Worm (Caenorhabditis elegans) whole organism, young adult: ENCODE results near the gene pho-13.

Source experiments
- F10E7.11 ChIP-seq: sonication (generic microtip); optimal IDR thresholded peaks from 2 replicates; lab custom pipeline; 2017; ENCODE audit warnings: mild to moderate bottlenecking, missing genetic modification characterization, moderate library complexity, missing compliant biosample characterization
- F33H1.4 ChIP-seq: fragments of 200-800 bp; sonication (Bioruptor generic); IDR thresholded peaks from 2 replicates; pipeline ENCODE4 v1.3.6; 2022; ENCODE audit warnings: missing genetic modification reagents, missing genetic modification characterization, missing compliant biosample characterization
- K11D2.4 ChIP-seq: fragments of 200-800 bp; sonication (Bioruptor generic); IDR thresholded peaks from 2 replicates; pipeline ENCODE4 v1.3.6; 2022; ENCODE audit warnings: missing genetic modification reagents, missing genetic modification characterization, missing compliant biosample characterization
- Y53G8AR.9 ChIP-seq: fragments of 200-800 bp; sonication (Bioruptor generic); conservative IDR thresholded peaks from 2 replicates; pipeline ENCODE4 v1.3.6; 2022; ENCODE audit warnings: missing genetic modification reagents, missing genetic modification characterization, missing compliant biosample characterization
- akir-1 ChIP-seq: fragments of 200-800 bp; sonication (Bioruptor generic); optimal IDR thresholded peaks from 2 replicates; lab custom pipeline; 2018; ENCODE audit warnings: mild to moderate bottlenecking, missing genetic modification characterization, moderate library complexity, missing compliant biosample characterization
- athp-1 ChIP-seq: sonication (generic microtip); optimal IDR thresholded peaks from 2 replicates; lab custom pipeline; 2017; ENCODE audit warnings: mild to moderate bottlenecking, missing genetic modification characterization, missing compliant biosample characterization
- ceh-58 ChIP-seq: fragments of 200-800 bp; sonication (Bioruptor generic); IDR thresholded peaks from 2 replicates; pipeline ENCODE4 v1.3.6; 2022; ENCODE audit warnings: missing genetic modification characterization, missing compliant biosample characterization
- efl-1 ChIP-seq: fragments of 150-350 bp; optimal IDR thresholded peaks from 2 replicates; lab custom pipeline; 2014; ENCODE audit warnings: missing biosample characterization, missing genetic modification reagents, missing genetic modification characterization
- fkh-3 ChIP-seq: sonication (generic microtip); optimal IDR thresholded peaks from 2 replicates; lab custom pipeline; 2016; ENCODE audit warnings: mild to moderate bottlenecking, missing genetic modification characterization, missing compliant biosample characterization
- lin-35 ChIP-seq, 3 experiments: fragments of 150-350 bp in 2 of 3; sonication (generic microtip) in 1 of 3; optimal IDR thresholded peaks; 2 replicates each; lab custom pipeline; 2014 to 2018; ENCODE audit warnings: missing biosample characterization in 3 of 3, missing genetic modification characterization in 3 of 3, missing genetic modification reagents in 3 of 3
- lsy-27 ChIP-seq: sonication (generic microtip); optimal IDR thresholded peaks from 2 replicates; lab custom pipeline; 2017; ENCODE audit warnings: missing genetic modification characterization, mild to moderate bottlenecking, missing compliant biosample characterization, antibody characterized with exemption, missing genotype, borderline replicate concordance; ENCODE audit not compliant: insufficient read depth
- sea-2 ChIP-seq: fragments of 200-800 bp; sonication (Bioruptor generic); IDR thresholded peaks from 2 replicates; pipeline ENCODE4 v1.3.6; 2022; ENCODE audit warnings: missing genetic modification characterization, missing compliant biosample characterization
- unc-62 ChIP-seq: fragments of 150-350 bp; optimal IDR thresholded peaks from 2 replicates; lab custom pipeline; 2014; ENCODE audit warnings: missing biosample characterization, missing genetic modification reagents, missing genetic modification characterization

DNA sequence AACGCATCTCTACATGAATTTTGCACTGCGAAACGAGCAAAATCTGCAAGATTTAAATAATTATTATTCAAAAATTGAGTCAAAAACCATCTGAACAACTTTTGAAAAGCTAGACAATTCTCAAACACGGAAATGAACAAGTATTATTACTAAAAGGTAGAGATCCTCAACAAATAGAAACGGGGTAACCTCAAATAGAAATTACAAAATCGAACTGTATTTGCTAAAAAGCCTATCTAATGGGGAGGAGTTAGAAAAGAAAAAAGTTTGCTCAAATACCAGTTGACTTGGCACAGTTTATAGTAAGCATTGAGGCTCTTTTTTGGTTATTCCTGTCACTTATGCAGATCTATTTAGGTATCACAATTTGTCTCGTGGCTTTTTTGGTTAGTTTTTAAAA is 18.9 kb upstream of the pho-13 start, which contains the start of gene nas-25:
- TF ChIP-seq K11D2.4 (GFP tag; lab: Robert Waterston, UW) (no peak), lin-35 (GFP tag; optimal IDR thresholded peaks at IDR 0.05; lab: Kevin White, UChicago) (no peak), lsy-27 (no peak), F10E7.11 (tag; lab: Kevin White, UChicago) (no peak), Y53G8AR.9 (GFP tag; lab: Robert Waterston, UW) (no peak), efl-1 (GFP tag; lab: Kevin White, UChicago) (no peak), fkh-3 (tag; lab: Kevin White, UChicago) (no peak), sea-2 (GFP tag; lab: Robert Waterston, UW) (no peak), athp-1 (tag; lab: Kevin White, UChicago) (no peak), ceh-58 (no peak), akir-1 (GFP tag; lab: Kevin White, UChicago) (no peak), unc-62 (no peak), F33H1.4 (GFP tag; lab: Robert Waterston, UW) (no peak)
